Fruit fly (Drosophila melanogaster): ENCODE data around the gene CG11563.
A peak's percentile ranks its signal among the peaks of the same experiment; 100 is the strongest.

The CG11563 gene

dm6 chr3R:31745629-31746081 is 8.8 kb downstream of the CG11563 start, which contains the start of gene awd (continued):
- TF ChIP-seq bowl (GFP tag; IDR thresholded peaks at IDR 0.05), result no peak
- TF ChIP-seq slou (GFP tag; optimal IDR thresholded peaks at IDR 0.05), result no peak
- TF ChIP-seq sqz (GFP tag; optimal IDR thresholded peaks at IDR 0.05), result no peak
- no peak for TF ChIP-seq CG18476 (GFP tag; optimal IDR thresholded peaks at IDR 0.05)
- no peak for TF ChIP-seq Hand (GFP tag; optimal IDR thresholded peaks at IDR 0.05)
- no peak for TF ChIP-seq CG14860 (GFP tag; IDR thresholded peaks at IDR 0.05; ENCODE audit: partially characterized antibody)
- peak; percentile 30 for TF ChIP-seq pfk (GFP tag; optimal IDR thresholded peaks at IDR 0.05)
- no peak for TF ChIP-seq Dfd (GFP tag; optimal IDR thresholded peaks at IDR 0.05)
- TF ChIP-seq CG2129 (GFP tag; IDR thresholded peaks at IDR 0.05; ENCODE audit: partially characterized antibody), result no peak
- TF ChIP-seq kah (GFP tag; optimal IDR thresholded peaks at IDR 0.05), result no peak
- TF ChIP-seq hth (optimal IDR thresholded peaks at IDR 0.05), result no peak
- no peak for TF ChIP-seq Gug (GFP tag; IDR thresholded peaks at IDR 0.05)
- peak; percentile 89 for TF ChIP-seq MESR4 (GFP tag; optimal IDR thresholded peaks at IDR 0.05)
- TF ChIP-seq CG3163 (GFP tag; optimal IDR thresholded peaks at IDR 0.05), result peak; percentile 5
- TF ChIP-seq danr (GFP tag; IDR thresholded peaks at IDR 0.05), result no peak
- peak; percentile 91 for TF ChIP-seq dm (GFP tag; optimal IDR thresholded peaks at IDR 0.05)
- TF ChIP-seq cg (GFP tag; optimal IDR thresholded peaks at IDR 0.05), result no peak
- no peak for TF ChIP-seq CG9437 (GFP tag; optimal IDR thresholded peaks at IDR 0.05)
- TF ChIP-seq eyg (GFP tag; optimal IDR thresholded peaks at IDR 0.05), result no peak
- TF ChIP-seq BtbVII (GFP tag; optimal IDR thresholded peaks at IDR 0.05), result no peak
- no peak for TF ChIP-seq HLH3B (GFP tag; IDR thresholded peaks at IDR 0.05)
- TF ChIP-seq CG31441 (GFP tag; IDR thresholded peaks at IDR 0.05), result no peak
- TF ChIP-seq CG42726 (GFP tag; IDR thresholded peaks at IDR 0.05; ENCODE audit: partially characterized antibody), result peak; percentile 51; the same call in 1 of the 2 replicates
- TF ChIP-seq CG9609 (GFP tag; optimal IDR thresholded peaks at IDR 0.05), result no peak
- no peak for TF ChIP-seq NfI (GFP tag; optimal IDR thresholded peaks at IDR 0.05)
- TF ChIP-seq fd96Cb (tag; optimal IDR thresholded peaks at IDR 0.05), result no peak
- no peak for TF ChIP-seq CG1602 (GFP tag; optimal IDR thresholded peaks at IDR 0.05)
- TF ChIP-seq CG17829 (tag; optimal IDR thresholded peaks at IDR 0.05), result no peak
- peak; percentile 37 for TF ChIP-seq CG2116 (GFP tag; optimal IDR thresholded peaks at IDR 0.05)
- no peak for TF ChIP-seq CG13424 (tag; optimal IDR thresholded peaks at IDR 0.05)
- no peak for TF ChIP-seq Dip2 (GFP tag; IDR thresholded peaks at IDR 0.05)
- 0 out of 4 replicates have a peak, but pooled peaks have one; percentile 44 for TF ChIP-seq chinmo (GFP tag; IDR thresholded peaks at IDR 0.05; ENCODE audit: partially characterized antibody)
- no peak for TF ChIP-seq croc (GFP tag; conservative IDR thresholded peaks at IDR 0.05)
- no peak for TF ChIP-seq hb (GFP tag; IDR thresholded peaks at IDR 0.05; ENCODE audit: partially characterized antibody)
- peak; percentile 88 for TF ChIP-seq CG9797 (GFP tag; optimal IDR thresholded peaks at IDR 0.05)
- no peak for TF ChIP-seq otp (GFP tag; IDR thresholded peaks at IDR 0.05)
- no peak for TF ChIP-seq Fer3 (tag; optimal IDR thresholded peaks at IDR 0.05)
- TF ChIP-seq CG12299 (tag; optimal IDR thresholded peaks at IDR 0.05), result no peak
- TF ChIP-seq ftz-f1 (GFP tag; optimal IDR thresholded peaks at IDR 0.05), result peak; percentile 64
- peak; percentile 26; the same call in 1 of the 4 replicates for TF ChIP-seq Dll (GFP tag; IDR thresholded peaks at IDR 0.05; ENCODE audit: partially characterized antibody)
- TF ChIP-seq Mrtf (GFP tag; IDR thresholded peaks at IDR 0.05), result no peak
- TF ChIP-seq grau (tag; optimal IDR thresholded peaks at IDR 0.05), result peak; percentile 11
- TF ChIP-seq HLH4C (GFP tag; IDR thresholded peaks at IDR 0.05; ENCODE audit: partially characterized antibody), result 0 out of 3 replicates have a peak, but pooled peaks have one; percentile 29
- TF ChIP-seq gce (GFP tag; IDR thresholded peaks at IDR 0.05), result no peak
- TF ChIP-seq ttk (GFP tag; IDR thresholded peaks at IDR 0.05), result no peak
- no peak for TF ChIP-seq grn (GFP tag; optimal IDR thresholded peaks at IDR 0.05)
- TF ChIP-seq Stat92E (GFP tag; optimal IDR thresholded peaks at IDR 0.05), result peak in 1 of 3 experiments; percentile 5
- peak; percentile 76 for TF ChIP-seq sug (tag; optimal IDR thresholded peaks at IDR 0.05)
- TF ChIP-seq Oli (tag; optimal IDR thresholded peaks at IDR 0.05), result no peak
- no peak for TF ChIP-seq HLH54F (GFP tag; optimal IDR thresholded peaks at IDR 0.05)
- TF ChIP-seq Dref (GFP tag; IDR thresholded peaks at IDR 0.05), result peak; percentile 48
